Worm (Caenorhabditis elegans) whole organism, L2 larva: ENCODE data around the gene ave-1.
A peak's percentile ranks its signal among the peaks of the same experiment; 100 is the strongest.

Experiments used
- F13H6.1 ChIP-seq: sonication (generic microtip); optimal IDR thresholded peaks from 2 replicates; lab custom pipeline; 2016; ENCODE audit warnings: missing genetic modification characterization, missing compliant biosample characterization
- R02D3.7 ChIP-seq: fragments of 150-350 bp; optimal IDR thresholded peaks from 2 replicates; lab custom pipeline; 2014; ENCODE audit warnings: missing biosample characterization, missing genetic modification characterization
- Y55F3AM.14 ChIP-seq: fragments of 200-800 bp; sonication (Bioruptor generic); optimal IDR thresholded peaks from 2 replicates; lab custom pipeline; 2018; ENCODE audit warnings: mild to moderate bottlenecking, missing genetic modification characterization, missing compliant biosample characterization
- ZK546.5 ChIP-seq: sonication (generic microtip); optimal IDR thresholded peaks from 2 replicates; lab custom pipeline; 2017; ENCODE audit warnings: missing biosample characterization, missing genetic modification characterization
- aly-2 ChIP-seq: fragments of 150-350 bp; optimal IDR thresholded peaks from 2 replicates; lab custom pipeline; 2014; ENCODE audit warnings: missing biosample characterization, missing genetic modification characterization
- ceh-16 ChIP-seq: fragments of 150-350 bp; optimal IDR thresholded peaks from 2 replicates; lab custom pipeline; 2014; ENCODE audit warnings: missing biosample characterization, missing genetic modification characterization
- crh-2 ChIP-seq: sonication (generic microtip); optimal IDR thresholded peaks from 2 replicates; lab custom pipeline; 2017; ENCODE audit warnings: missing biosample characterization, missing genetic modification characterization
- egl-27 ChIP-seq: sonication (generic microtip); optimal IDR thresholded peaks from 3 replicates; lab custom pipeline; 2017; ENCODE audit warnings: missing biosample characterization, missing genetic modification reagents, missing genetic modification characterization
- elt-1 ChIP-seq: fragments of 150-350 bp; optimal IDR thresholded peaks from 2 replicates; lab custom pipeline; 2014; ENCODE audit warnings: missing biosample characterization, missing genetic modification characterization
- gmeb-1 ChIP-seq: fragments of 150-350 bp; optimal IDR thresholded peaks from 2 replicates; lab custom pipeline; 2014; ENCODE audit warnings: missing biosample characterization, missing genetic modification characterization
- lin-11 ChIP-seq: fragments of 150-350 bp; sonication (generic microtip); optimal IDR thresholded peaks from 2 replicates; lab custom pipeline; 2014; ENCODE audit warnings: missing biosample characterization, missing genetic modification characterization, inconsistent platforms, mixed read lengths
- lin-13 ChIP-seq: fragments of 150-350 bp; optimal IDR thresholded peaks from 2 replicates; lab custom pipeline; 2014; ENCODE audit warnings: missing biosample characterization, missing genetic modification reagents, missing genetic modification characterization
- lin-39 ChIP-seq: fragments of 150-350 bp; optimal IDR thresholded peaks from 2 replicates; lab custom pipeline; 2014; ENCODE audit warnings: missing biosample characterization, missing genetic modification reagents, missing genetic modification characterization
- lsy-2 ChIP-seq, 2 experiments: fragments of 150-350 bp in 1 of 2; sonication (generic microtip) in 1 of 2; optimal IDR thresholded peaks; 2 replicates each; lab custom pipeline; 2014 to 2017; ENCODE audit warnings: missing biosample characterization in 2 of 2, missing genetic modification characterization in 2 of 2
- mbf-1 ChIP-seq: sonication (generic microtip); optimal IDR thresholded peaks from 2 replicates; lab custom pipeline; 2017; ENCODE audit warnings: missing biosample characterization, missing genetic modification characterization
- mdl-1 ChIP-seq, 2 experiments: fragments of 150-350 bp in 1 of 2; sonication (generic microtip) in 1 of 2; optimal IDR thresholded peaks; 2 replicates each; lab custom pipeline; 2017; ENCODE audit warnings: missing biosample characterization in 2 of 2, missing genetic modification characterization in 2 of 2
- nhr-11 ChIP-seq: fragments of 150-350 bp; optimal IDR thresholded peaks from 2 replicates; lab custom pipeline; 2014; ENCODE audit warnings: missing biosample characterization, missing genetic modification characterization
- nhr-12 ChIP-seq: fragments of 150-350 bp; optimal IDR thresholded peaks from 2 replicates; lab custom pipeline; 2014; ENCODE audit warnings: missing biosample characterization, missing genetic modification characterization
- nhr-129 ChIP-seq: fragments of 150-350 bp; optimal IDR thresholded peaks from 2 replicates; lab custom pipeline; 2014; ENCODE audit warnings: missing biosample characterization, missing genetic modification characterization
- nhr-23 ChIP-seq: fragments of 150-350 bp; optimal IDR thresholded peaks from 2 replicates; lab custom pipeline; 2014; ENCODE audit warnings: missing biosample characterization, missing genetic modification reagents, missing genetic modification characterization
- nhr-237 ChIP-seq: fragments of 150-350 bp; optimal IDR thresholded peaks from 2 replicates; lab custom pipeline; 2014; ENCODE audit warnings: missing biosample characterization, missing genetic modification characterization
- nhr-25 ChIP-seq: fragments of 150-350 bp; sonication (generic microtip); optimal IDR thresholded peaks from 3 replicates; lab custom pipeline; 2014; ENCODE audit warnings: missing biosample characterization, missing genetic modification characterization
- nhr-6 ChIP-seq: fragments of 150-350 bp; optimal IDR thresholded peaks from 2 replicates; lab custom pipeline; 2014; ENCODE audit warnings: missing biosample characterization, missing genetic modification characterization
- peb-1 ChIP-seq: fragments of 150-350 bp; optimal IDR thresholded peaks from 2 replicates; lab custom pipeline; 2014; ENCODE audit warnings: missing biosample characterization, missing genetic modification characterization
- skn-1 ChIP-seq: sonication (generic microtip); optimal IDR thresholded peaks from 2 replicates; lab custom pipeline; 2017; ENCODE audit warnings: missing biosample characterization, missing genetic modification characterization
- sma-9 ChIP-seq, 2 experiments: fragments of 150-350 bp in 1 of 2; sonication (generic microtip) in 1 of 2; optimal IDR thresholded peaks; 2 replicates each; lab custom pipeline; 2014 to 2016; ENCODE audit warnings: missing genetic modification characterization in 2 of 2, mild to moderate bottlenecking in 1 of 2, missing biosample characterization in 1 of 2, missing compliant biosample characterization in 1 of 2, missing genetic modification reagents in 1 of 2, moderate library complexity in 1 of 2
- unc-39 ChIP-seq: fragments of 150-350 bp; optimal IDR thresholded peaks from 2 replicates; lab custom pipeline; 2014; ENCODE audit warnings: missing biosample characterization, missing genetic modification characterization
- unc-55 ChIP-seq: fragments of 150-350 bp; sonication (generic microtip); optimal IDR thresholded peaks from 3 replicates; lab custom pipeline; 2014; ENCODE audit warnings: missing biosample characterization, missing genetic modification reagents, missing genetic modification characterization
- unc-62 ChIP-seq: fragments of 150-350 bp; optimal IDR thresholded peaks from 2 replicates; lab custom pipeline; 2014; ENCODE audit warnings: missing biosample characterization, missing genetic modification reagents, missing genetic modification characterization
- ztf-1 ChIP-seq: fragments of 200-800 bp; sonication (Bioruptor generic); conservative IDR thresholded peaks from 2 replicates; pipeline ENCODE4 v1.3.6; 2022; ENCODE audit warnings: missing genetic modification characterization, missing compliant biosample characterization
- ztf-4 ChIP-seq: fragments of 150-350 bp; optimal IDR thresholded peaks from 2 replicates; lab custom pipeline; 2014; ENCODE audit warnings: missing biosample characterization, missing genetic modification characterization

The ave-1 gene

DNA sequence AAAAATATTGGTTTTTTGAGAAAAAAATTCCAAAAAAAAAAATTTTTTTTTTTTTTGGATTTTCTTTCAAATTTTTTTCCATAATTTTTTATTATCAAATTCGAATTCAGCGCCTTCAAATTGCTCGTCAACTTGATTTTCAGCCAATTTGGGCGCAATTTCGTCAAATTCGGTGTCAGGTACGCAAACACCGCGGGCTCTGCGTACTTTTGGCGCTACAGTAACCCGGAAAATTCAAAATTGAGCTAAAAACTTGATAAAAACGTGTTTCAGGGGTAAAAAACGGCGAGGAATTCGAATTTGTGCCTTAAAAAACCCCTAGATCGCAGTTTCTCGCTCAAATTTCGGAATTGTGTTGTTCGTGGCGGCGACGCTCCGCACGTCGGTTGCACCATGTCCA, 24.1 kb upstream of the ave-1 start:
- TF ChIP-seq ztf-1 (GFP tag; lab: Robert Waterston, UW) (no peak), lin-13 (GFP tag; lab: Kevin White, UChicago) (peak; percentile 66), egl-27 (tag; lab: Kevin White, UChicago) (no peak), lsy-2 (tag; optimal IDR thresholded peaks at IDR 0.05; lab: Kevin White, UChicago) (peak in 1 of 2 experiments; percentile 74), F13H6.1 (tag; lab: Kevin White, UChicago) (no peak), nhr-12 (tag; lab: Kevin White, UChicago) (no peak), Y55F3AM.14 (GFP tag; lab: Kevin White, UChicago) (no peak), crh-2 (no peak), elt-1 (tag; lab: Kevin White, UChicago) (no peak)

- no peak for TF ChIP-seq skn-1 (tag; lab: Kevin White, UChicago)
- TF ChIP-seq lin-39: no peak
- TF ChIP-seq lin-11 (tag; lab: Kevin White, UChicago): no peak
- no peak for TF ChIP-seq gmeb-1 (tag; lab: Kevin White, UChicago)
- no peak for TF ChIP-seq nhr-237
- no peak for TF ChIP-seq R02D3.7 (tag; lab: Kevin White, UChicago)
- no peak for TF ChIP-seq mdl-1 (tag; optimal IDR thresholded peaks at IDR 0.05; lab: Kevin White, UChicago)
- no peak for TF ChIP-seq ceh-16 (tag; lab: Kevin White, UChicago)
- TF ChIP-seq lsy-2 (tag; optimal IDR thresholded peaks at IDR 0.05; lab: Kevin White, UChicago): no peak
- TF ChIP-seq, all 48 proteins: peak for 0
Observed at ce11 chrIII:1517893-1518292, 22.1 kb upstream of the ave-1 start, which contains the start of gene tmem-120. Gene tmem-120, minus strand, starts transcription at chrIII:1517993.

DNA sequence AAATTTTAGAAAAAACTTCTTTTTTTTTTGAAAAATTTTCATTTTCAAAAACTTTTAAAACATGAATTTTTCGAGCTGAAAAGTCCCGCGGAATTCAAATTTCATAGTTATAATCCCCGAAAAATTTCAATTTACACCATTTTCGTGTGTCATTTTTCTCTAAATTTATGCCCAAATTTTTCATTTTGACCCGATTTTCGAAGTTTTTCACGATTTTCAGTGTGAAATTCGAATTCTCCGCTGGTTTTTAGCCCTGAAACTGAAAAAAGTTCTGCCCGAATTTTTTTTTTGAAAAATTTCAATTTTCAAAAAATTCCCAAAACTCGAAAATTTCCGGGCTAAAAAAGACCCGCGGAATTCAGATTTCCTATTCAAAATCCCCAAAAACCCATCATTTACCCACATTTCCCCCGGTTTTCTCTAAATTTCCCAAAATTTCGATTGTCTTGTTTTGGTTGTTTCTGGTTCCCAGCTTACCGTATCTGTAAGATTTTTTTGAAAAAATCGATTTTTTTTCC, 13.0 kb upstream of the ave-1 start:
- TF ChIP-seq ZK546.5 (tag; lab: Kevin White, UChicago) (no peak), gmeb-1 (tag; lab: Kevin White, UChicago) (no peak), nhr-6 (tag; lab: Kevin White, UChicago) (no peak), lin-13 (GFP tag; lab: Kevin White, UChicago) (no peak), lsy-2 (tag; optimal IDR thresholded peaks at IDR 0.05; lab: Kevin White, UChicago) (no peak), nhr-12 (tag; lab: Kevin White, UChicago) (no peak), skn-1 (tag; lab: Kevin White, UChicago) (no peak), unc-39 (tag; lab: Kevin White, UChicago) (no peak), mbf-1 (tag; lab: Kevin White, UChicago) (no peak), aly-2 (tag; lab: Kevin White, UChicago) (no peak), egl-27 (tag; lab: Kevin White, UChicago) (no peak), lin-11 (tag; lab: Kevin White, UChicago) (no peak), lin-39 (no peak), sma-9 (GFP tag; optimal IDR thresholded peaks at IDR 0.05; lab: Kevin White, UChicago) (no peak), sma-9 (tag; optimal IDR thresholded peaks at IDR 0.05; lab: Kevin White, UChicago) (no peak), mdl-1 (tag; optimal IDR thresholded peaks at IDR 0.05; lab: Kevin White, UChicago) (no peak), nhr-23 (no peak), ceh-16 (tag; lab: Kevin White, UChicago) (no peak), nhr-25 (tag; lab: Kevin White, UChicago) (no peak), ztf-4 (tag; lab: Kevin White, UChicago) (no peak)

DNA sequence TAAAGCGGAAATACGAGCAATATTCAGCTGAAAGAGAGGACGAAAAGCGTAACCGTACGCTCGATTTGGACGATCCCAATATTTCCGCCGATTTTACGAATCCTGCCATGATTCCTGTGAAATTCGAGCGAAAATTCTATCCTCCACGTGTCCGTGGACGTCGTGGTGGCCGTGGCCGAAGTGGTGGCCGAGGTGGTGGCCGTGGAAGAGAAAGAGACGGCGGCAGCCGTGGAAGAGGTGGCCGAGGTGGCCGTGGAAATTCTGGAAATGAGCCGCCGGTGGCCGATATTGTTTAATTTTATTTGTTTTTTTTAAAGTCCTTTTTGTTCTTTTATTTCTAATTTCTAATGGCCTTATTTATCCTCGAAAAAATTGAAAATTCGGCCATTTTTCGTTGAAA, 12.5 kb upstream of the ave-1 start:
- no peak for TF ChIP-seq lin-11 (tag; lab: Kevin White, UChicago)
- TF ChIP-seq unc-55 (GFP tag; lab: Kevin White, UChicago): no peak
- no peak for TF ChIP-seq R02D3.7 (tag; lab: Kevin White, UChicago)

ce11 chrIII:1495230-1495629, 545 bp downstream of the ave-1 start, which contains the start of gene Y82E9BR.19:
Gene Y82E9BR.19, minus strand, starts transcription at chrIII:1495330.
- no peak for TF ChIP-seq ZK546.5 (tag; lab: Kevin White, UChicago)
- TF ChIP-seq R02D3.7 (tag; lab: Kevin White, UChicago): no peak
- no peak for TF ChIP-seq unc-39 (tag; lab: Kevin White, UChicago)
- no peak for TF ChIP-seq crh-2
- no peak for TF ChIP-seq nhr-11 (tag; lab: Kevin White, UChicago)
- no peak for TF ChIP-seq unc-62 (GFP tag; lab: Kevin White, UChicago)
- TF ChIP-seq nhr-129: no peak
- no peak for TF ChIP-seq peb-1 (tag; lab: Kevin White, UChicago)
- no peak for TF ChIP-seq nhr-25 (tag; lab: Kevin White, UChicago)
- TF ChIP-seq skn-1 (tag; lab: Kevin White, UChicago): no peak
